Worm (Caenorhabditis elegans) whole organism, L1 larva: Measurements from ENCODE around the gene W02A2.12.

Source experiments
- aly-2 ChIP-seq: fragments of 150-350 bp; optimal IDR thresholded peaks from 2 replicates; lab custom pipeline; 2014; ENCODE audit warnings: missing biosample characterization, missing genetic modification characterization
- mep-1 ChIP-seq: fragments of 150-350 bp; optimal IDR thresholded peaks from 2 replicates; lab custom pipeline; 2014; ENCODE audit warnings: missing biosample characterization, missing genetic modification characterization
- nhr-77 ChIP-seq: fragments of 150-350 bp; optimal IDR thresholded peaks from 2 replicates; lab custom pipeline; 2014; ENCODE audit warnings: missing biosample characterization, missing genetic modification characterization
- nhr-90 ChIP-seq: sonication (generic microtip); optimal IDR thresholded peaks from 2 replicates; lab custom pipeline; 2016; ENCODE audit warnings: mild to moderate bottlenecking, missing genetic modification characterization, missing compliant biosample characterization; ENCODE audit not compliant: poor library complexity
- pqm-1 ChIP-seq: sonication (generic microtip); optimal IDR thresholded peaks from 3 replicates; lab custom pipeline; 2017; ENCODE audit warnings: missing biosample characterization, missing genetic modification characterization
- rnt-1 ChIP-seq: sonication (generic microtip); optimal IDR thresholded peaks from 2 replicates; lab custom pipeline; 2016; ENCODE audit warnings: mild to moderate bottlenecking, missing genetic modification characterization, moderate library complexity, missing compliant biosample characterization

- TF ChIP-seq nhr-90 (tag; lab: Kevin White, UChicago) = no peak
- TF ChIP-seq rnt-1 (tag; lab: Kevin White, UChicago) = no peak
- no peak for TF ChIP-seq mep-1 (tag; lab: Kevin White, UChicago)
- no peak for TF ChIP-seq pqm-1 (tag; lab: Kevin White, UChicago)
- TF ChIP-seq aly-2 = no peak
- TF ChIP-seq nhr-77 (tag; lab: Kevin White, UChicago) = no peak
These were observed 48.5 kb downstream of the W02A2.12 start, which contains the start of gene kdp-1 for ce11 chrIV:13300109-13300508.
